Worm (Caenorhabditis elegans): ENCODE measurements around the gene ZK721.3.

DNA sequence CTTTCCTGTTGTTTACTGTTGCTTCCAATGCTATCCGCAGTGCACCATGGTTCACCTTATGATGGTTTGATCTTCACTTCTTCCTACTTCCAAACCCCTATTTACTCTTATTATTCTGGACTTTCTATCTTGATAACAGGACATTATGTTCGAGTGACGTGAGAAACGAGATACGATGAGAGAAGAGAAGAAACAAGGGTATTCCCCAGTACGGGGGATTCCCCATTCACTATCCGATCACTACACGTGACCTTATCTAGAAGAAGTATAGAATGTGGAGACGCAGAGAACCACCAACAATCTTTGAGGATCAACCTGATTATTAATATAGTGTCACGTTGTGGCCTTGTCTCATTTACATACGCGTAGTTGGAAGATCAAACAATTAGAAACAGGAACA is 31.8 kb upstream of the ZK721.3 start:
- TF ChIP-seq unc-39 (tag; optimal IDR thresholded peaks at IDR 0.05), result no peak
- TF ChIP-seq lin-13 (GFP tag; optimal IDR thresholded peaks at IDR 0.05), result no peak
- no peak for TF ChIP-seq dmd-4 (tag; optimal IDR thresholded peaks at IDR 0.05)
- no peak for TF ChIP-seq ama-1 (optimal IDR thresholded peaks at IDR 0.05)
- no peak for TF ChIP-seq nhr-237 (tag; optimal IDR thresholded peaks at IDR 0.05)
- TF ChIP-seq snpc-4 (tag; optimal IDR thresholded peaks at IDR 0.05), result no peak

Data from whole organism, L2 larva.